Fruit fly (Drosophila melanogaster) whole organism, embryonic: Measurements from ENCODE around the gene fry.

Source experiments
- Bdp1 ChIP-seq: fragments of 200-800 bp; sonication (Bioruptor generic); optimal IDR thresholded peaks from 3 replicates; lab custom pipeline; 2016; ENCODE audit warnings: missing biosample characterization, missing genetic modification characterization
- Bgb ChIP-seq: fragments of 200-800 bp; sonication (Bioruptor generic); IDR thresholded peaks from 2 replicates; pipeline ENCODE4 v1.3.6; 2022; ENCODE audit warnings: missing biosample characterization, missing genetic modification characterization; ENCODE audit not compliant: partially characterized antibody
- CG10462 ChIP-seq: fragments of 200-800 bp; sonication (Bioruptor generic); optimal IDR thresholded peaks from 2 replicates; lab custom pipeline; 2016; ENCODE audit warnings: missing biosample characterization, missing genetic modification characterization
- CG11456 ChIP-seq: fragments of 200-800 bp; sonication (Bioruptor generic); IDR thresholded peaks from 3 replicates; pipeline ENCODE4 v1.3.6; 2022; ENCODE audit warnings: missing biosample characterization, missing genetic modification characterization
- CG11504 ChIP-seq: fragments of 200-800 bp; sonication (Bioruptor generic); optimal IDR thresholded peaks from 3 replicates; lab custom pipeline; 2019; ENCODE audit warnings: missing biosample characterization, mild to moderate bottlenecking, missing genetic modification characterization, moderate library complexity
- CG11560 ChIP-seq: fragments of 200-800 bp; sonication (Bioruptor generic); IDR thresholded peaks from 3 replicates; pipeline ENCODE4 v1.3.6; 2022; ENCODE audit warnings: missing biosample characterization, missing genetic modification characterization
- CG12155 ChIP-seq: fragments of 200-800 bp; sonication (Bioruptor generic); optimal IDR thresholded peaks from 3 replicates; lab custom pipeline; 2016; ENCODE audit warnings: missing biosample characterization, missing genetic modification characterization
- CG12391 ChIP-seq: fragments of 200-800 bp; sonication (Bioruptor generic); optimal IDR thresholded peaks from 3 replicates; lab custom pipeline; 2018; ENCODE audit warnings: missing biosample characterization, mild to moderate bottlenecking, missing genetic modification characterization, moderate library complexity
- CG12744 ChIP-seq: fragments of 200-800 bp; sonication (Bioruptor generic); optimal IDR thresholded peaks from 2 replicates; lab custom pipeline; 2016; ENCODE audit warnings: missing biosample characterization, missing genetic modification characterization
- CG16815 ChIP-seq: fragments of 200-800 bp; sonication (Bioruptor generic); optimal IDR thresholded peaks from 3 replicates; lab custom pipeline; 2017; ENCODE audit warnings: missing biosample characterization, mild to moderate bottlenecking, missing genetic modification characterization
- CG1832 ChIP-seq: fragments of 200-800 bp; sonication (Bioruptor generic); optimal IDR thresholded peaks from 2 replicates; lab custom pipeline; 2017; ENCODE audit warnings: missing biosample characterization, mild to moderate bottlenecking, missing genetic modification characterization, inconsistent platforms
- CG2889 ChIP-seq: fragments of 200-800 bp; sonication (Bioruptor generic); IDR thresholded peaks from 3 replicates; pipeline ENCODE4 v1.3.6; 2022; ENCODE audit warnings: missing biosample characterization, missing genetic modification characterization
- CG31365 ChIP-seq: fragments of 200-800 bp; sonication (Bioruptor generic); optimal IDR thresholded peaks from 2 replicates; lab custom pipeline; 2018; ENCODE audit warnings: missing biosample characterization, mild to moderate bottlenecking, missing genetic modification characterization
- CG31388 ChIP-seq: fragments of 200-800 bp; sonication (Bioruptor generic); optimal IDR thresholded peaks from 2 replicates; lab custom pipeline; 2016; ENCODE audit warnings: missing biosample characterization, missing genetic modification characterization
- CG34224 ChIP-seq: fragments of 200-800 bp; sonication (Bioruptor generic); IDR thresholded peaks from 3 replicates; pipeline ENCODE4 v1.3.6; 2022; ENCODE audit warnings: missing biosample characterization, missing genetic modification characterization; ENCODE audit not compliant: partially characterized antibody
- CG4360 ChIP-seq: fragments of 200-800 bp; sonication (Bioruptor generic); IDR thresholded peaks from 2 replicates; pipeline ENCODE4 v1.3.6; 2022; ENCODE audit warnings: missing biosample characterization, missing genetic modification characterization
- CG5180 ChIP-seq: fragments of 200-800 bp; sonication (Bioruptor generic); optimal IDR thresholded peaks from 3 replicates; lab custom pipeline; 2017; ENCODE audit warnings: missing biosample characterization, missing genetic modification characterization, mild to moderate bottlenecking, moderate library complexity, missing genetic modification reagents
- CG5953 ChIP-seq: fragments of 200-800 bp; sonication (Bioruptor generic); IDR thresholded peaks from 2 replicates; pipeline ENCODE4 v1.3.6; 2022; ENCODE audit warnings: missing biosample characterization, missing genetic modification characterization
- CG6654 ChIP-seq: fragments of 200-800 bp; sonication (Bioruptor generic); optimal IDR thresholded peaks from 2 replicates; lab custom pipeline; 2017; ENCODE audit warnings: missing biosample characterization, mild to moderate bottlenecking, missing genetic modification characterization
- CG7357 ChIP-seq: fragments of 200-800 bp; sonication (Bioruptor generic); IDR thresholded peaks from 3 replicates; pipeline ENCODE4 v1.3.6; 2022; ENCODE audit warnings: missing biosample characterization, missing genetic modification characterization
- CG7745 ChIP-seq: fragments of 200-800 bp; sonication (Bioruptor generic); optimal IDR thresholded peaks from 2 replicates; lab custom pipeline; 2018; ENCODE audit warnings: missing biosample characterization, mild to moderate bottlenecking, missing genetic modification characterization, moderate library complexity
- CG8290 ChIP-seq, 3 experiments: fragments of 200-800 bp; sonication (Bioruptor generic); optimal IDR thresholded peaks; 2 replicates each; lab custom pipeline; 2016 to 2019; ENCODE audit warnings: missing biosample characterization in 3 of 3, missing genetic modification characterization in 3 of 3, mild to moderate bottlenecking in 2 of 3, moderate library complexity in 1 of 3
- CG8388 ChIP-seq: fragments of 200-800 bp; sonication (Bioruptor generic); optimal IDR thresholded peaks from 2 replicates; lab custom pipeline; 2019; ENCODE audit warnings: missing biosample characterization, mild to moderate bottlenecking, missing genetic modification characterization, moderate library complexity
- Dbx ChIP-seq: fragments of 200-800 bp; sonication (Bioruptor generic); IDR thresholded peaks from 3 replicates; pipeline ENCODE4 v1.3.6; 2022; ENCODE audit warnings: missing biosample characterization, missing genetic modification characterization
- Deaf1 ChIP-seq: fragments of 200-800 bp; optimal IDR thresholded peaks from 3 replicates; lab custom pipeline; 2019; ENCODE audit warnings: missing biosample characterization, mild to moderate bottlenecking, missing genetic modification characterization, moderate library complexity
- Dip3 ChIP-seq: fragments of 200-800 bp; sonication (Bioruptor generic); optimal IDR thresholded peaks from 3 replicates; lab custom pipeline; 2016; ENCODE audit warnings: missing biosample characterization, missing genetic modification characterization
- Fer2 ChIP-seq: fragments of 200-800 bp; sonication (Bioruptor generic); optimal IDR thresholded peaks from 2 replicates; lab custom pipeline; 2018; ENCODE audit warnings: missing biosample characterization, mild to moderate bottlenecking, missing genetic modification characterization, moderate library complexity
- Hr51 ChIP-seq, 2 experiments: fragments of 200-800 bp; sonication (Bioruptor generic); optimal IDR thresholded peaks; 2 replicates in 1 of 2; 3 replicates in 1 of 2; lab custom pipeline; 2016 to 2018; ENCODE audit warnings: missing biosample characterization in 2 of 2, missing genetic modification characterization in 2 of 2, mild to moderate bottlenecking in 1 of 2, moderate library complexity in 1 of 2
- Lpt ChIP-seq: fragments of >200 bp; optimal IDR thresholded peaks from 2 replicates; lab custom pipeline; 2018; ENCODE audit warnings: missing biosample characterization, missing genetic modification characterization
- Nf-YB ChIP-seq: fragments of 200-800 bp; sonication (Bioruptor generic); optimal IDR thresholded peaks from 3 replicates; lab custom pipeline; 2019; ENCODE audit warnings: missing biosample characterization, mild to moderate bottlenecking, missing genetic modification characterization, moderate library complexity
- Poxn ChIP-seq: fragments of 200-800 bp; sonication (Bioruptor generic); IDR thresholded peaks from 2 replicates; pipeline ENCODE4 v1.3.6; 2022; ENCODE audit warnings: missing biosample characterization, missing genetic modification characterization
- ab ChIP-seq: fragments of 200-800 bp; sonication (Bioruptor generic); optimal IDR thresholded peaks from 2 replicates; lab custom pipeline; 2016; ENCODE audit warnings: missing biosample characterization, missing genetic modification characterization
- ase ChIP-seq: fragments of 200-800 bp; sonication (Bioruptor generic); IDR thresholded peaks from 3 replicates; pipeline ENCODE4 v1.3.6; 2022; ENCODE audit warnings: missing biosample characterization, missing genetic modification characterization
- bsh ChIP-seq, 2 experiments: fragments of 200-800 bp; sonication (Bioruptor generic); optimal IDR thresholded peaks; 2 replicates each; lab custom pipeline; 2017 to 2018; ENCODE audit warnings: mild to moderate bottlenecking in 2 of 2, missing biosample characterization in 2 of 2, missing genetic modification characterization in 2 of 2, moderate library complexity in 1 of 2
- danr ChIP-seq: fragments of 200-800 bp; sonication (Bioruptor generic); IDR thresholded peaks from 2 replicates; pipeline ENCODE4 v1.3.6; 2022; ENCODE audit warnings: missing biosample characterization, missing genetic modification characterization
- dimm ChIP-seq: fragments of 200-800 bp; sonication (Bioruptor generic); IDR thresholded peaks from 2 replicates; pipeline ENCODE4 v1.3.6; 2022; ENCODE audit warnings: missing biosample characterization, missing genetic modification characterization
- ewg ChIP-seq: fragments of 200-800 bp; sonication (Bioruptor generic); optimal IDR thresholded peaks from 3 replicates; lab custom pipeline; 2017; ENCODE audit warnings: mild to moderate bottlenecking, missing biosample characterization, missing genetic modification reagents, missing genetic modification characterization
- gcm ChIP-seq: fragments of 200-800 bp; sonication (Bioruptor generic); optimal IDR thresholded peaks from 2 replicates; lab custom pipeline; 2019; ENCODE audit warnings: missing biosample characterization, mild to moderate bottlenecking, missing genetic modification characterization, moderate library complexity
- gcm2 ChIP-seq: fragments of 200-800 bp; sonication (Bioruptor generic); optimal IDR thresholded peaks from 2 replicates; lab custom pipeline; 2016; ENCODE audit warnings: missing biosample characterization, missing genetic modification characterization
- mld ChIP-seq: fragments of 200-800 bp; sonication (Bioruptor generic); IDR thresholded peaks from 3 replicates; pipeline ENCODE4 v1.3.6; 2022; ENCODE audit warnings: missing biosample characterization, missing genetic modification characterization; ENCODE audit not compliant: partially characterized antibody
- nom ChIP-seq: fragments of 200-800 bp; sonication (Bioruptor generic); optimal IDR thresholded peaks from 2 replicates; lab custom pipeline; 2017; ENCODE audit warnings: missing biosample characterization, missing genetic modification characterization, mild to moderate bottlenecking, moderate library complexity, missing genetic modification reagents
- pb ChIP-seq: fragments of 200-800 bp; sonication (Bioruptor generic); optimal IDR thresholded peaks from 3 replicates; lab custom pipeline; 2016; ENCODE audit warnings: missing biosample characterization, missing genetic modification characterization
- prd ChIP-seq, 3 experiments: fragments of >200 bp in 2 of 3; fragments of 200-800 bp in 1 of 3; sonication (Bioruptor generic) in 1 of 3; optimal IDR thresholded peaks in 2 of 3; IDR thresholded peaks in 1 of 3; 2 replicates in 2 of 3; 3 replicates in 1 of 3; pipeline versions ENCODE4 v1.3.6 to Lab custom; 2017 to 2022; ENCODE audit warnings: missing biosample characterization in 1 of 3, missing genetic modification characterization in 1 of 3
- pzg ChIP-seq: fragments of 200-800 bp; sonication (Bioruptor generic); optimal IDR thresholded peaks from 3 replicates; lab custom pipeline; 2018; ENCODE audit warnings: missing biosample characterization, mild to moderate bottlenecking, missing genetic modification characterization, moderate library complexity
- ranshi ChIP-seq: fragments of 200-800 bp; sonication (Bioruptor generic); IDR thresholded peaks from 2 replicates; pipeline ENCODE4 v1.3.6; 2022; ENCODE audit warnings: missing biosample characterization, missing genetic modification characterization
- row ChIP-seq: fragments of 200-800 bp; sonication (Bioruptor generic); IDR thresholded peaks from 3 replicates; pipeline ENCODE4 v1.3.6; 2022; ENCODE audit warnings: missing biosample characterization, missing genetic modification characterization
- sisA ChIP-seq: fragments of 200-800 bp; sonication (Bioruptor generic); IDR thresholded peaks from 2 replicates; pipeline ENCODE4 v1.3.6; 2022; ENCODE audit warnings: missing biosample characterization, missing genetic modification characterization
- vvl ChIP-seq: fragments of 200-800 bp; sonication (Bioruptor generic); IDR thresholded peaks from 2 replicates; pipeline ENCODE4 v1.3.6; 2022; ENCODE audit warnings: missing biosample characterization, missing genetic modification characterization

Gene fry

DNA sequence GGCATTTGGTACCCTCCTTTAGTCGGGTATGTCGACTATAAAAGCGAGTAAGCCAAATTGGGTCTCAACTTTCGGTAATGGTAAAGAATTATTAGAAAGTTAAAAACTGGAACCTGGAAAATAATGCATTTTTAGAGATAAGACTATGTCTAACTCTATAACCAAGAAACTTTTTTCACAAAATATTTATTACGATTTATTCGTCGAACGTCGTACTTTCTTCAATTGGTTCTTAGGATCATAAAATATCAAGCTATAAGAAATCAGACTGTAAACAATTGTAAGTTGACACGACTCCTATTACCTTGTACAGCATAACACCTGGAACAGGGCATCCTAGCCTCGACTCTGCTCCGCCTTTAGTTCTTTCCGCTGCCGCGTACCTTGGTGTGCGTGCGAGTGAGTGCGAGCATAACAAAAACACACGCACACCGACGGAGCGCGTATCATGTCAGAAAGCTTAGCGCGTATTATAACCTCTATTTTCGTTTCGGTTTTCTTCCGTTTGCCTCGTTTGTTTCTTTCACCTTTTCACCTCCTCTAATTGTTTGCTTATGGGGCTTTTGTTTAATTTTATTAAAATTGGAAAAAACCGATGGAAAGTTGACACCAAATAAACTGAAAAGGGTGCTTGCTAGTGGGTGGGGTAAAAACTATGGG is 14.1 kb upstream of the fry start (continued):
- TF ChIP-seq mld (no peak), nom (peak; percentile 72), CG16815 (GFP tag; lab: Kevin White, UChicago) (peak; percentile 96), Dbx (GFP tag; lab: Robert Waterston, UW) (peak; percentile 93), ewg (GFP tag; lab: Kevin White, UChicago) (peak; percentile 91), CG5180 (peak; percentile 89), Bdp1 (GFP tag; lab: Kevin White, UChicago) (peak; percentile 90), CG34224 (GFP tag; lab: Robert Waterston, UW) (no peak), CG10462 (GFP tag; lab: Kevin White, UChicago) (peak; percentile 93), vvl (GFP tag; lab: Robert Waterston, UW) (peak; percentile 84), CG8388 (GFP tag; lab: Kevin White, UChicago) (peak; percentile 91), Dip3 (GFP tag; lab: Kevin White, UChicago) (peak; percentile 96), CG2889 (peak; percentile 79), CG11456 (GFP tag; lab: Robert Waterston, UW) (peak; percentile 91), prd (optimal IDR thresholded peaks at IDR 0.05; lab: Kevin White, UChicago) (no peak), prd (GFP tag; IDR thresholded peaks at IDR 0.05; lab: Robert Waterston, UW) (peak; percentile 92), CG6654 (GFP tag; lab: Kevin White, UChicago) (peak; percentile 91), CG8290 (GFP tag; optimal IDR thresholded peaks at IDR 0.05; lab: Kevin White, UChicago) (peak; percentile 95), CG8290 (tag; optimal IDR thresholded peaks at IDR 0.05; lab: Kevin White, UChicago) (peak; percentile 58 to 88), dimm (GFP tag; lab: Robert Waterston, UW) (peak; percentile 79), Deaf1 (tag; lab: Kevin White, UChicago) (peak; percentile 81), sisA (peak; percentile 90), danr (GFP tag; lab: Robert Waterston, UW) (peak; percentile 85), ab (peak; percentile 88), CG7357 (GFP tag; lab: Robert Waterston, UW) (peak; percentile 84; the same call in 2 of the 3 replicates), CG31365 (tag; lab: Kevin White, UChicago) (peak; percentile 68), Poxn (GFP tag; lab: Robert Waterston, UW) (peak; percentile 75), pzg (peak; percentile 9), Hr51 (GFP tag; optimal IDR thresholded peaks at IDR 0.05; lab: Kevin White, UChicago) (peak; percentile 95 to 97), CG4360 (GFP tag; lab: Robert Waterston, UW) (no peak), CG12155 (GFP tag; lab: Kevin White, UChicago) (peak; percentile 94), row (GFP tag; lab: Robert Waterston, UW) (peak; percentile 97), CG31388 (peak; percentile 87), gcm2 (GFP tag; lab: Kevin White, UChicago) (peak; percentile 91), CG12744 (GFP tag; lab: Kevin White, UChicago) (peak; percentile 93), Fer2 (tag; lab: Kevin White, UChicago) (peak; percentile 88), ranshi (GFP tag; lab: Robert Waterston, UW) (peak; percentile 86), CG1832 (GFP tag; lab: Kevin White, UChicago) (peak; percentile 48), gcm (GFP tag; lab: Kevin White, UChicago) (peak; percentile 85), CG5953 (GFP tag; lab: Robert Waterston, UW) (no peak; the same call in 1 of the 2 replicates), CG7745 (tag; lab: Kevin White, UChicago) (no peak), CG12391 (tag; lab: Kevin White, UChicago) (peak; percentile 97), bsh (GFP tag; optimal IDR thresholded peaks at IDR 0.05; lab: Kevin White, UChicago) (peak; percentile 86 to 90), ase (GFP tag; lab: Robert Waterston, UW) (peak; percentile 75; the same call in 2 of the 3 replicates), Lpt (GFP tag; lab: Kevin White, UChicago) (no peak), CG11560 (tag; lab: Robert Waterston, UW) (peak; percentile 78), Bgb (no peak), CG11504 (peak; percentile 96), Nf-YB (GFP tag; lab: Kevin White, UChicago) (peak; percentile 83), pb (peak; percentile 96)
